Worm (Caenorhabditis elegans) whole organism, L4 larva: Measurements from ENCODE around the gene hyl-1.

Source experiments
- F44E2.7 ChIP-seq: fragments of 200-800 bp; sonication (Bioruptor generic); IDR thresholded peaks from 2 replicates; pipeline ENCODE4 v2.1.2; 2022; ENCODE audit warnings: missing genetic modification characterization, missing compliant biosample characterization
- F49E8.2 ChIP-seq: sonication (generic microtip); optimal IDR thresholded peaks from 2 replicates; lab custom pipeline; 2016; ENCODE audit warnings: missing compliant biosample characterization, mild to moderate bottlenecking, missing genetic modification characterization, borderline replicate concordance
- T26A8.4 ChIP-seq: fragments of 200-800 bp; sonication (Bioruptor generic); IDR thresholded peaks from 2 replicates; pipeline ENCODE4 v1.3.6; 2022; ENCODE audit warnings: missing genetic modification characterization, missing compliant biosample characterization
- Y105C5A.15 ChIP-seq: fragments of 200-800 bp; sonication (Bioruptor generic); IDR thresholded peaks from 2 replicates; pipeline ENCODE4 v1.3.6; 2022; ENCODE audit warnings: missing genetic modification characterization, missing compliant biosample characterization
- Y5F2A.4 ChIP-seq: fragments of 200-800 bp; sonication (Bioruptor generic); optimal IDR thresholded peaks from 2 replicates; lab custom pipeline; 2018; ENCODE audit warnings: mild to moderate bottlenecking, missing genetic modification characterization, missing compliant biosample characterization
- aha-1 ChIP-seq: fragments of 150-350 bp; peaks from one replicate; lab custom pipeline; 2014; ENCODE audit warnings: missing biosample characterization, missing genetic modification characterization
- ceh-62 ChIP-seq: sonication (generic microtip); optimal IDR thresholded peaks from 2 replicates; lab custom pipeline; 2017; ENCODE audit warnings: missing biosample characterization, missing genetic modification characterization
- ces-1 ChIP-seq: fragments of 150-350 bp; sonication (generic microtip); optimal IDR thresholded peaks from 4 replicates; lab custom pipeline; 2014; ENCODE audit warnings: missing biosample characterization, missing genetic modification reagents, missing genetic modification characterization
- daf-16 ChIP-seq, 3 experiments: sonication (generic microtip); optimal IDR thresholded peaks; 2 replicates each; lab custom pipeline; 2016 to 2017; ENCODE audit warnings: missing genetic modification characterization in 3 of 3, missing genetic modification reagents in 3 of 3, mild to moderate bottlenecking in 2 of 3, missing compliant biosample characterization in 2 of 3, missing biosample characterization in 1 of 3, moderate library complexity in 1 of 3
- dmd-8 ChIP-seq: fragments of 200-800 bp; sonication (Bioruptor generic); IDR thresholded peaks from 2 replicates; pipeline ENCODE4 v1.3.6; 2022; ENCODE audit warnings: missing genetic modification characterization, missing compliant biosample characterization
- dpl-1 ChIP-seq: fragments of 150-350 bp; optimal IDR thresholded peaks from 2 replicates; lab custom pipeline; 2014; ENCODE audit warnings: missing biosample characterization, missing genetic modification reagents, missing genetic modification characterization
- dve-1 ChIP-seq: sonication (generic microtip); optimal IDR thresholded peaks from 2 replicates; lab custom pipeline; 2017; ENCODE audit warnings: antibody characterized with exemption, mild to moderate bottlenecking, missing genetic modification characterization, missing compliant biosample characterization; ENCODE audit not compliant: insufficient read depth
- egl-43 ChIP-seq: fragments of 200-800 bp; sonication (Bioruptor generic); IDR thresholded peaks from 2 replicates; pipeline ENCODE4 v1.3.6; 2022; ENCODE audit warnings: missing genetic modification reagents, missing genetic modification characterization, missing compliant biosample characterization
- gei-8 ChIP-seq: fragments of 200-800 bp; sonication (Bioruptor generic); optimal IDR thresholded peaks from 2 replicates; lab custom pipeline; 2018; ENCODE audit warnings: mild to moderate bottlenecking, missing genetic modification characterization, missing compliant biosample characterization
- hlh-11 ChIP-seq: fragments of 200-800 bp; sonication (Bioruptor generic); optimal IDR thresholded peaks from 2 replicates; lab custom pipeline; 2018; ENCODE audit warnings: mild to moderate bottlenecking, missing genetic modification characterization, missing compliant biosample characterization
- hlh-30 ChIP-seq: sonication (generic microtip); optimal IDR thresholded peaks from 2 replicates; lab custom pipeline; 2017; ENCODE audit warnings: antibody characterized with exemption, mild to moderate bottlenecking, missing genetic modification characterization, missing compliant biosample characterization; ENCODE audit not compliant: insufficient read depth
- hmg-1.1 ChIP-seq: fragments of 200-800 bp; sonication (Bioruptor generic); IDR thresholded peaks from 2 replicates; pipeline ENCODE4 v1.3.6; 2022; ENCODE audit warnings: missing genetic modification reagents, missing genetic modification characterization, missing compliant biosample characterization
- jun-1 ChIP-seq: fragments of 150-350 bp; optimal IDR thresholded peaks from 2 replicates; lab custom pipeline; 2014; ENCODE audit warnings: missing biosample characterization, missing genetic modification reagents, missing genetic modification characterization
- lin-1 ChIP-seq: fragments of 200-800 bp; sonication (Bioruptor generic); IDR thresholded peaks from 2 replicates; pipeline ENCODE4 v1.3.6; 2022; ENCODE audit warnings: missing genetic modification reagents, missing genetic modification characterization, missing compliant biosample characterization
- lin-15B ChIP-seq: fragments of 150-350 bp; sonication (generic microtip); optimal IDR thresholded peaks from 3 replicates; lab custom pipeline; 2014; ENCODE audit warnings: missing biosample characterization, missing genetic modification characterization
- lin-29 ChIP-seq: fragments of 200-800 bp; sonication (Bioruptor generic); IDR thresholded peaks from 2 replicates; pipeline ENCODE4 v1.3.6; 2022; ENCODE audit warnings: missing genetic modification reagents, missing genetic modification characterization, missing compliant biosample characterization
- lir-3 ChIP-seq: sonication (generic microtip); optimal IDR thresholded peaks from 2 replicates; lab custom pipeline; 2016; ENCODE audit warnings: mild to moderate bottlenecking, missing genetic modification characterization, missing compliant biosample characterization
- mes-2 ChIP-seq: sonication (generic microtip); optimal IDR thresholded peaks from 2 replicates; lab custom pipeline; 2016; ENCODE audit warnings: missing genotype, mild to moderate bottlenecking, missing genetic modification characterization, missing compliant biosample characterization; ENCODE audit not compliant: poor library complexity, severe bottlenecking
- mxl-3 ChIP-seq: fragments of 200-800 bp; sonication (Bioruptor generic); optimal IDR thresholded peaks from 2 replicates; lab custom pipeline; 2018; ENCODE audit warnings: mild to moderate bottlenecking, missing genetic modification characterization, missing compliant biosample characterization
- nhr-102 ChIP-seq: sonication (generic microtip); optimal IDR thresholded peaks from 2 replicates; lab custom pipeline; 2016; ENCODE audit warnings: mild to moderate bottlenecking, missing genetic modification characterization, moderate library complexity, missing compliant biosample characterization
- nhr-237 ChIP-seq: sonication (generic microtip); optimal IDR thresholded peaks from 2 replicates; lab custom pipeline; 2017; ENCODE audit warnings: missing biosample characterization, missing genetic modification characterization
- nhr-48 ChIP-seq: sonication (generic microtip); optimal IDR thresholded peaks from 2 replicates; lab custom pipeline; 2016; ENCODE audit warnings: mild to moderate bottlenecking, missing genetic modification characterization, missing compliant biosample characterization
- nhr-77 ChIP-seq: fragments of 150-350 bp; optimal IDR thresholded peaks from 2 replicates; lab custom pipeline; 2014; ENCODE audit warnings: missing biosample characterization, missing genetic modification characterization
- pha-4 ChIP-seq, 2 experiments: fragments of 150-350 bp in 1 of 2; fragments of 200-800 bp in 1 of 2; sonication (Bioruptor generic) in 1 of 2; IDR thresholded peaks in 1 of 2; optimal IDR thresholded peaks in 1 of 2; 2 replicates each; pipeline versions ENCODE4 v1.3.6 to Lab custom; 2014 to 2022; ENCODE audit warnings: missing genetic modification characterization in 2 of 2, missing genetic modification reagents in 2 of 2, missing biosample characterization in 1 of 2, missing compliant biosample characterization in 1 of 2
- rbr-2 ChIP-seq: sonication (generic microtip); optimal IDR thresholded peaks from 2 replicates; lab custom pipeline; 2016; ENCODE audit warnings: missing genotype, missing genetic modification characterization, missing compliant biosample characterization
- set-16 ChIP-seq: fragments of 200-800 bp; sonication (Bioruptor generic); IDR thresholded peaks from 2 replicates; pipeline ENCODE4 v1.3.6; 2022; ENCODE audit warnings: missing genetic modification reagents, missing genetic modification characterization, missing compliant biosample characterization
- snpc-1.2 ChIP-seq: fragments of 200-800 bp; sonication (Bioruptor generic); IDR thresholded peaks from 2 replicates; pipeline ENCODE4 v1.3.6; 2022; ENCODE audit warnings: missing genetic modification reagents, missing genetic modification characterization, missing compliant biosample characterization
- snpc-4 ChIP-seq: fragments of 150-350 bp; optimal IDR thresholded peaks from 2 replicates; lab custom pipeline; 2014; ENCODE audit warnings: missing biosample characterization, missing genetic modification characterization
- spr-3 ChIP-seq: fragments of 200-800 bp; sonication (Bioruptor generic); optimal IDR thresholded peaks from 2 replicates; lab custom pipeline; 2018; ENCODE audit warnings: mild to moderate bottlenecking, missing genetic modification characterization, missing compliant biosample characterization
- unc-62 ChIP-seq, 3 experiments: fragments of 150-350 bp in 1 of 3; sonication (generic microtip); optimal IDR thresholded peaks in 2 of 3; peaks in 1 of 3; 1 replicate in 1 of 3; 2 replicates in 2 of 3; lab custom pipeline; 2014 to 2017; ENCODE audit warnings: missing biosample characterization in 3 of 3, missing genetic modification characterization in 3 of 3, missing genetic modification reagents in 3 of 3, missing genotype in 1 of 3
- zfp-2 ChIP-seq: sonication (generic microtip); optimal IDR thresholded peaks from 2 replicates; lab custom pipeline; 2016; ENCODE audit warnings: mild to moderate bottlenecking, missing genetic modification characterization, missing compliant biosample characterization
- zip-11 ChIP-seq: fragments of 200-800 bp; sonication (Bioruptor generic); IDR thresholded peaks from 2 replicates; pipeline ENCODE4 v1.3.6; 2022; ENCODE audit warnings: missing genetic modification characterization, missing compliant biosample characterization
- ztf-11 ChIP-seq: fragments of 150-350 bp; optimal IDR thresholded peaks from 2 replicates; lab custom pipeline; 2014; ENCODE audit warnings: missing biosample characterization, missing genetic modification characterization

hyl-1 gene

DNA sequence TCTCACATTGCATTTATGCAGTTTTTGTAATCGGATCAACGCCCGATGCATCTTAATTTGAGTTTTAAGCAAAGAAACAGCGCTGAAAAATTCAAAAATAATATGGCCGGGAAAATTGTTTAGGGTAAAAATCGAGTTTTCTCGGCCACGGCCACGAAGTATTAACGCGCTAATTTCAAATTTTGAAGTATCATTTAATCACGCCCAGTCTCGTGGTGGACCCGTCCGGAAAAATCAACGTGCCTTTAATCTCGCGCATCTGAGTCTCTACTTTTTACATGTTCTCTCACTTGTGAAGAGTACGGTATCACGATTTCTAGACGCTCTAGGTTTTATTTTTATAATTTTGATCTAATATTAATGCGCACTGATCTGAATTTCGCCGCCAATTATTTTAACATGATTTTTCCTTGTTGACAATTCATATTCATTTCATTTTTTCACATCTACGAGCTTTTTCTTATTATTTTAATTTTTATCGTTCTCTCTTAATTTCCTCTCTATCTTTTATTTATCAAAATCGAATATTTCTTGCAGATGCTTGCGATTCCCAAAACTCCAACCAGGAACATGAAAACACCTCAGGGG, 40.1 kb upstream of the hyl-1 start, which contains the start of the genes acdh-13 and mesp-1 (continued):
- TF ChIP-seq ces-1 (GFP tag; lab: Kevin White, UChicago) (no peak), jun-1 (no peak), egl-43 (GFP tag; lab: Robert Waterston, UW) (no peak), F49E8.2 (tag; lab: Kevin White, UChicago) (peak; percentile 71), nhr-48 (no peak), hlh-11 (no peak), Y105C5A.15 (no peak), nhr-237 (no peak), F44E2.7 (no peak), pha-4 (GFP tag; IDR thresholded peaks at IDR 0.05; lab: Robert Waterston, UW) (no peak), pha-4 (tag; optimal IDR thresholded peaks at IDR 0.05; lab: Kevin White, UChicago) (no peak), Y5F2A.4 (GFP tag; lab: Kevin White, UChicago) (no peak), mes-2 (tag; lab: Kevin White, UChicago) (peak; percentile 96), gei-8 (no peak), hlh-30 (tag; lab: Kevin White, UChicago) (no peak), nhr-77 (no peak), unc-62 (GFP tag; optimal IDR thresholded peaks at IDR 0.05 in 1 of 2; lab: Kevin White, UChicago) (no peak), unc-62 (tag; optimal IDR thresholded peaks at IDR 0.05; lab: Kevin White, UChicago) (no peak), set-16 (GFP tag; lab: Robert Waterston, UW) (no peak), rbr-2 (no peak), spr-3 (GFP tag; lab: Kevin White, UChicago) (no peak), dpl-1 (GFP tag; lab: Kevin White, UChicago) (peak; percentile 89), snpc-1.2 (no peak), lin-29 (GFP tag; lab: Robert Waterston, UW) (no peak), mxl-3 (GFP tag; lab: Kevin White, UChicago) (no peak), snpc-4 (tag; lab: Kevin White, UChicago) (no peak)

DNA sequence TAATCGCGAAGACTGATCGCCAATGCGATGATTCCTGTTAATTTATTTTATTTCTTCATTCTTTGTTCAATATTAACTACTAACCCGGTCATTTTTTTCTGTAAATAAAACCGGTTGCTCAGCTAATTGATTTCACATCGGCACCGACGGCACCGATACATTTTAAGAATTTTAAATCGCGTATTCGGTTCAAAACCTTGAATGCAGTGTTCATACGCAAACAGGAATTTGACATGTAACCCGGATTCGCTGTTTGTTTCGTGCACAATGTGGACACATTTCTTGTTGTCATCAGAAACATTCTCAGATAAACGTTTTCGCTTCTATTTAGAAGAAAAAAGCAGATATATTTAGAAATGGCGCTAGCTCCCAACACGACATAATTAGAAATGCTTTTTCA, 39.0 kb upstream of the hyl-1 start:
- TF ChIP-seq ztf-11 (no peak), lin-15B (no peak), zip-11 (GFP tag; lab: Robert Waterston, UW) (no peak), aha-1 (tag; lab: Kevin White, UChicago) (no peak), hmg-1.1 (GFP tag; lab: Robert Waterston, UW) (no peak), snpc-1.2 (peak; percentile 64; the same call in 1 of the 2 replicates), zfp-2 (tag; lab: Kevin White, UChicago) (no peak)

DNA sequence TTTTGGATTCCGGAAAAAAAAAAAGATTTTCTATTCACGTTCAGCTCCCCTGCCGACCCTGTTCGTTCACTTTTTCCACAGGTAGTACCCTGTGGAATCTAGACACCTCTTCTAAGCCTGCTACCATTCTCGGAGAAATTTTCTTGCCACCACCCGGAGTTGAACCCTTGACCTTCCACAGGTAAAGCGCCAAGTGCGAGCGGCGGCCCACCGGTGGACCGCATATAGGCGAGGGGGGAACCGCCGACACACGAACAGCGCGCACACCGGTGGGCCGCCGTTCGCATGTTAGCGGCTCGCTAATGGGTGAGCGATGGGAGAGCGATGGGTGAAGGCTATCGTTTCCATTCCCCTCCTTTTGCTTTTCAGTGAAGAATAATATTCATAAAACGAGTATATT, 38.3 kb upstream of the hyl-1 start:
- TF ChIP-seq set-16 (GFP tag; lab: Robert Waterston, UW), result peak; percentile 88

DNA sequence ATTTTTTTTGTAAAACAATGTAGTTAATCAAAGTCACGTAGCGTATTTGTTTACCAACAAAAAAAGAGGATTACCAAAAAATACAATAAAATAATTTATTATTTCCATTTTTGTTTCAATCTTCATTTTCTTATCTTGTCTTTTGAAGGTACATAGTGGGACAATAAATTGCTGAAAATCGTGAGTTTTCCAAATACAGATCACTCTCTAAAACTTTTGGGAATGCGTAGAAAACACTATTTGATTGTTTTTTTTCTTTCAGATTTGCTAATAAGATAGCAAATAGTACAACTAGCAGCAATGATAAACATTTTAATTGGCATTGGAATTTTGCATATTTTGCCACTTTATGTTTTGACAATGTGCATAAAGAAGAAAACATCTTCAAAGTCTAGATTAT, 37.5 kb upstream of the hyl-1 start, which contains the start of gene C28C12.1:
Gene C28C12.1, plus strand, starts transcription at position 301 of the 400 bp plus-strand sequence.
- no peak for TF ChIP-seq lin-1
- no peak for TF ChIP-seq hmg-1.1 (GFP tag; lab: Robert Waterston, UW)
- TF ChIP-seq T26A8.4 (GFP tag; lab: Robert Waterston, UW), result no peak
- no peak for TF ChIP-seq dve-1 (tag; lab: Kevin White, UChicago)
- no peak for TF ChIP-seq ceh-62 (tag; lab: Kevin White, UChicago)
- TF ChIP-seq nhr-77, result no peak
- TF ChIP-seq daf-16 (GFP tag; optimal IDR thresholded peaks at IDR 0.05; lab: Kevin White, UChicago), result no peak
- no peak for TF ChIP-seq daf-16 (tag; optimal IDR thresholded peaks at IDR 0.05; lab: Kevin White, UChicago)
- no peak for TF ChIP-seq lir-3 (tag; lab: Kevin White, UChicago)
- no peak for TF ChIP-seq dmd-8 (GFP tag; lab: Robert Waterston, UW)
- no peak for TF ChIP-seq mes-2 (tag; lab: Kevin White, UChicago)
- no peak for TF ChIP-seq nhr-102 (tag; lab: Kevin White, UChicago)
- no peak for TF ChIP-seq Y105C5A.15
